Fruit fly (Drosophila melanogaster) Kc167 (cell line): Measurements from ENCODE around the gene MESR6.

Experiments used
- Myc ChIP-seq: fragments of >200 bp; optimal IDR thresholded peaks from 2 replicates; lab custom pipeline; 2017; ENCODE audit warnings: missing external identifiers
- Sin3A ChIP-seq: fragments of >200 bp; optimal IDR thresholded peaks from 2 replicates; lab custom pipeline; 2018; ENCODE audit warnings: missing external identifiers
- h ChIP-seq: fragments of >200 bp; optimal IDR thresholded peaks from 3 replicates; lab custom pipeline; 2018; ENCODE audit warnings: missing external identifiers
- psq ChIP-seq: fragments of >200 bp; optimal IDR thresholded peaks from 2 replicates; lab custom pipeline; 2017; ENCODE audit warnings: missing external identifiers
- ttk ChIP-seq: sonication (Bioruptor generic); optimal IDR thresholded peaks from 2 replicates; lab custom pipeline; 2017; ENCODE audit warnings: missing external identifiers

- TF ChIP-seq psq (lab: Kevin White, UChicago) (no peak), ttk (no peak), Myc (lab: Kevin White, UChicago) (no peak), Sin3A (no peak), h (no peak)
Measured at dm6 chr3L:19073909-19074239, 18.6 kb upstream of the MESR6 start.
